Fruit fly (Drosophila melanogaster) whole organism, embryonic: ENCODE data around the gene CHES-1-like.

Source experiments
- CG11398 ChIP-seq: fragments of 200-800 bp; sonication (Bioruptor generic); optimal IDR thresholded peaks from 2 replicates; lab custom pipeline; 2016; ENCODE audit warnings: missing biosample characterization, missing genetic modification characterization
- CG12236 ChIP-seq: fragments of 200-800 bp; sonication (Bioruptor generic); optimal IDR thresholded peaks from 2 replicates; lab custom pipeline; 2016; ENCODE audit warnings: missing biosample characterization, missing genetic modification characterization
- CG13624 ChIP-seq: fragments of 200-800 bp; sonication (Bioruptor generic); optimal IDR thresholded peaks from 2 replicates; lab custom pipeline; 2016; ENCODE audit warnings: missing biosample characterization, missing genetic modification characterization
- CG13894 ChIP-seq: fragments of 200-800 bp; sonication (Bioruptor generic); optimal IDR thresholded peaks from 3 replicates; lab custom pipeline; 2018; ENCODE audit warnings: missing biosample characterization, mild to moderate bottlenecking, missing genetic modification characterization, moderate library complexity
- CG1529 ChIP-seq: fragments of 200-800 bp; sonication (Bioruptor generic); optimal IDR thresholded peaks from 3 replicates; lab custom pipeline; 2018; ENCODE audit warnings: missing biosample characterization, missing genetic modification characterization
- CG1603 ChIP-seq: fragments of 200-800 bp; sonication (Bioruptor generic); optimal IDR thresholded peaks from 2 replicates; lab custom pipeline; 2019; ENCODE audit warnings: missing biosample characterization, mild to moderate bottlenecking, missing genetic modification characterization, moderate library complexity
- CG17829 ChIP-seq: fragments of 200-800 bp; optimal IDR thresholded peaks from 2 replicates; lab custom pipeline; 2019; ENCODE audit warnings: missing biosample characterization, mild to moderate bottlenecking, missing genetic modification characterization, moderate library complexity
- CG18262 ChIP-seq: fragments of 200-800 bp; optimal IDR thresholded peaks from 3 replicates; lab custom pipeline; 2019; ENCODE audit warnings: missing biosample characterization, mild to moderate bottlenecking, missing genetic modification characterization, moderate library complexity
- CG31388 ChIP-seq: fragments of 200-800 bp; sonication (Bioruptor generic); optimal IDR thresholded peaks from 2 replicates; lab custom pipeline; 2016; ENCODE audit warnings: missing biosample characterization, missing genetic modification characterization
- CG3407 ChIP-seq: fragments of 200-800 bp; sonication (Bioruptor generic); optimal IDR thresholded peaks from 2 replicates; lab custom pipeline; 2018; ENCODE audit warnings: missing biosample characterization, mild to moderate bottlenecking, missing genetic modification characterization
- CG6854 ChIP-seq: fragments of 200-800 bp; sonication (Bioruptor generic); optimal IDR thresholded peaks from 3 replicates; lab custom pipeline; 2017; ENCODE audit warnings: missing biosample characterization, mild to moderate bottlenecking, missing genetic modification characterization
- CG7839 ChIP-seq: fragments of 200-800 bp; sonication (Bioruptor generic); optimal IDR thresholded peaks from 3 replicates; lab custom pipeline; 2018; ENCODE audit warnings: missing biosample characterization, mild to moderate bottlenecking, missing genetic modification characterization, moderate library complexity
- CG7928 ChIP-seq: fragments of 200-800 bp; sonication (Bioruptor generic); optimal IDR thresholded peaks from 2 replicates; lab custom pipeline; 2017; ENCODE audit warnings: missing biosample characterization, mild to moderate bottlenecking, missing genetic modification characterization
- CG8388 ChIP-seq: fragments of 200-800 bp; sonication (Bioruptor generic); optimal IDR thresholded peaks from 2 replicates; lab custom pipeline; 2019; ENCODE audit warnings: missing biosample characterization, mild to moderate bottlenecking, missing genetic modification characterization, moderate library complexity
- CG9817 ChIP-seq: fragments of 200-800 bp; sonication (Bioruptor generic); optimal IDR thresholded peaks from 2 replicates; lab custom pipeline; 2018; ENCODE audit warnings: missing biosample characterization, mild to moderate bottlenecking, missing genetic modification characterization, moderate library complexity
- CHES-1-like ChIP-seq: fragments of 200-800 bp; sonication (Bioruptor generic); optimal IDR thresholded peaks from 2 replicates; lab custom pipeline; 2016; ENCODE audit warnings: missing biosample characterization, missing genetic modification characterization
- D19A ChIP-seq: fragments of 200-800 bp; optimal IDR thresholded peaks from 3 replicates; lab custom pipeline; 2019; ENCODE audit warnings: missing biosample characterization, mild to moderate bottlenecking, missing genetic modification characterization, moderate library complexity
- Dek ChIP-seq: fragments of 200-800 bp; sonication (Bioruptor generic); optimal IDR thresholded peaks from 3 replicates; lab custom pipeline; 2019; ENCODE audit warnings: missing biosample characterization, mild to moderate bottlenecking, missing genetic modification characterization, moderate library complexity
- E2f1 ChIP-seq: fragments of 200-800 bp; sonication (Bioruptor generic); IDR thresholded peaks from 2 replicates; pipeline ENCODE4 v1.3.6; 2022; ENCODE audit warnings: missing biosample characterization, missing genetic modification characterization
- Gug ChIP-seq: fragments of 200-800 bp; sonication (Bioruptor generic); IDR thresholded peaks from 4 replicates; pipeline ENCODE4 v1.3.6; 2022; ENCODE audit warnings: missing biosample characterization, missing genetic modification characterization
- HLH54F ChIP-seq: fragments of 200-800 bp; sonication (Bioruptor generic); optimal IDR thresholded peaks from 3 replicates; lab custom pipeline; 2016; ENCODE audit warnings: missing biosample characterization, missing genetic modification characterization
- Myb ChIP-seq: fragments of 200-800 bp; sonication (Bioruptor generic); optimal IDR thresholded peaks from 2 replicates; lab custom pipeline; 2016; ENCODE audit warnings: missing biosample characterization, missing genetic modification characterization
- Neu2 ChIP-seq: fragments of 200-800 bp; sonication (Bioruptor generic); optimal IDR thresholded peaks from 3 replicates; lab custom pipeline; 2016; ENCODE audit warnings: missing biosample characterization, missing genetic modification characterization, borderline replicate concordance
- PHDP ChIP-seq: fragments of 200-800 bp; sonication (Bioruptor generic); optimal IDR thresholded peaks from 3 replicates; lab custom pipeline; 2018; ENCODE audit warnings: missing biosample characterization, mild to moderate bottlenecking, missing genetic modification characterization, moderate library complexity
- Sry-β ChIP-seq: fragments of 200-800 bp; sonication (Bioruptor generic); optimal IDR thresholded peaks from 2 replicates; lab custom pipeline; 2018; ENCODE audit warnings: missing biosample characterization, mild to moderate bottlenecking, missing genetic modification characterization, moderate library complexity
- TFAM ChIP-seq: fragments of 200-800 bp; sonication (Bioruptor generic); optimal IDR thresholded peaks from 2 replicates; lab custom pipeline; 2017; ENCODE audit warnings: missing biosample characterization, missing genetic modification characterization, inconsistent platforms
- Trl ChIP-seq, 3 experiments: fragments of >200 bp in 2 of 3; fragments of 200-800 bp in 1 of 3; sonication (Bioruptor generic) in 1 of 3; optimal IDR thresholded peaks; 2 replicates in 1 of 3; 3 replicates in 2 of 3; lab custom pipeline; 2016 to 2017; ENCODE audit warnings: missing biosample characterization in 1 of 3, missing genetic modification characterization in 1 of 3
- Xbp1 ChIP-seq: fragments of 200-800 bp; sonication (Bioruptor generic); optimal IDR thresholded peaks from 3 replicates; lab custom pipeline; 2016; ENCODE audit warnings: missing biosample characterization, mild to moderate bottlenecking, missing genetic modification characterization
- YL-1 ChIP-seq: fragments of 200-800 bp; sonication (Bioruptor generic); optimal IDR thresholded peaks from 3 replicates; lab custom pipeline; 2017; ENCODE audit warnings: missing biosample characterization, mild to moderate bottlenecking, missing genetic modification characterization
- al ChIP-seq: fragments of 200-800 bp; sonication (Bioruptor generic); IDR thresholded peaks from 2 replicates; pipeline ENCODE4 v1.3.6; 2022; ENCODE audit warnings: missing biosample characterization, missing genetic modification characterization
- az2 ChIP-seq: fragments of 200-800 bp; sonication (Bioruptor generic); optimal IDR thresholded peaks from 3 replicates; lab custom pipeline; 2016; ENCODE audit warnings: missing biosample characterization, missing genetic modification characterization
- chif ChIP-seq, 2 experiments: fragments of 200-800 bp; sonication (Bioruptor generic); optimal IDR thresholded peaks; 3 replicates each; lab custom pipeline; 2016; ENCODE audit warnings: missing biosample characterization in 2 of 2, missing genetic modification characterization in 2 of 2
- crc ChIP-seq: fragments of 200-800 bp; sonication (Bioruptor generic); optimal IDR thresholded peaks from 2 replicates; lab custom pipeline; 2016; ENCODE audit warnings: missing biosample characterization, missing genetic modification characterization
- crol ChIP-seq: fragments of 200-800 bp; sonication (Bioruptor generic); IDR thresholded peaks from 2 replicates; pipeline ENCODE4 v1.3.6; 2022; ENCODE audit warnings: missing biosample characterization, missing genetic modification characterization
- emc ChIP-seq: fragments of 200-800 bp; sonication (Bioruptor generic); optimal IDR thresholded peaks from 2 replicates; lab custom pipeline; 2016; ENCODE audit warnings: missing biosample characterization, missing genetic modification characterization
- fd64A ChIP-seq: fragments of 200-800 bp; sonication (Bioruptor generic); optimal IDR thresholded peaks from 3 replicates; lab custom pipeline; 2018; ENCODE audit warnings: missing biosample characterization, mild to moderate bottlenecking, missing genetic modification characterization
- hb ChIP-seq: fragments of 200-800 bp; sonication (Bioruptor generic); IDR thresholded peaks from 3 replicates; pipeline ENCODE4 v1.3.6; 2022; ENCODE audit warnings: missing biosample characterization, missing genetic modification characterization; ENCODE audit not compliant: partially characterized antibody
- inv ChIP-seq: fragments of 200-800 bp; sonication (Bioruptor generic); IDR thresholded peaks from 2 replicates; pipeline ENCODE4 v1.3.6; 2022; ENCODE audit warnings: missing biosample characterization, missing genetic modification characterization; ENCODE audit not compliant: partially characterized antibody
- pb ChIP-seq: fragments of 200-800 bp; sonication (Bioruptor generic); optimal IDR thresholded peaks from 3 replicates; lab custom pipeline; 2016; ENCODE audit warnings: missing biosample characterization, missing genetic modification characterization
- phol ChIP-seq: fragments of 200-800 bp; sonication (Bioruptor generic); optimal IDR thresholded peaks from 3 replicates; lab custom pipeline; 2018; ENCODE audit warnings: missing biosample characterization, mild to moderate bottlenecking, missing genetic modification characterization, moderate library complexity
- prd ChIP-seq, 3 experiments: fragments of >200 bp in 2 of 3; fragments of 200-800 bp in 1 of 3; sonication (Bioruptor generic) in 1 of 3; optimal IDR thresholded peaks in 2 of 3; IDR thresholded peaks in 1 of 3; 2 replicates in 2 of 3; 3 replicates in 1 of 3; pipeline versions ENCODE4 v1.3.6 to Lab custom; 2017 to 2022; ENCODE audit warnings: missing biosample characterization in 1 of 3, missing genetic modification characterization in 1 of 3
- pros ChIP-seq: fragments of 200-800 bp; sonication (Bioruptor generic); optimal IDR thresholded peaks from 3 replicates; lab custom pipeline; 2019; ENCODE audit warnings: missing biosample characterization, mild to moderate bottlenecking, missing genetic modification characterization, moderate library complexity
- pzg ChIP-seq: fragments of 200-800 bp; sonication (Bioruptor generic); optimal IDR thresholded peaks from 3 replicates; lab custom pipeline; 2018; ENCODE audit warnings: missing biosample characterization, mild to moderate bottlenecking, missing genetic modification characterization, moderate library complexity
- ro ChIP-seq: fragments of 200-800 bp; sonication (Bioruptor generic); IDR thresholded peaks from 2 replicates; pipeline ENCODE4 v1.3.6; 2022; ENCODE audit warnings: missing biosample characterization, missing genetic modification characterization
- sc ChIP-seq, 3 experiments: fragments of >200 bp in 2 of 3; fragments of 200-800 bp in 1 of 3; sonication (Bioruptor generic) in 1 of 3; optimal IDR thresholded peaks; 2 replicates in 2 of 3; 3 replicates in 1 of 3; lab custom pipeline; 2017; ENCODE audit warnings: mild to moderate bottlenecking in 1 of 3, missing biosample characterization in 1 of 3, missing genetic modification characterization in 1 of 3, missing genetic modification reagents in 1 of 3
- sd ChIP-seq: fragments of 200-800 bp; sonication (Bioruptor generic); optimal IDR thresholded peaks from 3 replicates; lab custom pipeline; 2018; ENCODE audit warnings: missing biosample characterization, mild to moderate bottlenecking, missing genetic modification characterization, moderate library complexity
- seq ChIP-seq: fragments of 200-800 bp; sonication (Bioruptor generic); IDR thresholded peaks from 2 replicates; pipeline ENCODE4 v1.3.6; 2022; ENCODE audit warnings: missing biosample characterization, missing genetic modification characterization
- wor ChIP-seq: fragments of 200-800 bp; sonication (Bioruptor generic); IDR thresholded peaks from 2 replicates; pipeline ENCODE4 v1.3.6; 2022; ENCODE audit warnings: missing biosample characterization, missing genetic modification characterization

CHES-1-like gene

DNA sequence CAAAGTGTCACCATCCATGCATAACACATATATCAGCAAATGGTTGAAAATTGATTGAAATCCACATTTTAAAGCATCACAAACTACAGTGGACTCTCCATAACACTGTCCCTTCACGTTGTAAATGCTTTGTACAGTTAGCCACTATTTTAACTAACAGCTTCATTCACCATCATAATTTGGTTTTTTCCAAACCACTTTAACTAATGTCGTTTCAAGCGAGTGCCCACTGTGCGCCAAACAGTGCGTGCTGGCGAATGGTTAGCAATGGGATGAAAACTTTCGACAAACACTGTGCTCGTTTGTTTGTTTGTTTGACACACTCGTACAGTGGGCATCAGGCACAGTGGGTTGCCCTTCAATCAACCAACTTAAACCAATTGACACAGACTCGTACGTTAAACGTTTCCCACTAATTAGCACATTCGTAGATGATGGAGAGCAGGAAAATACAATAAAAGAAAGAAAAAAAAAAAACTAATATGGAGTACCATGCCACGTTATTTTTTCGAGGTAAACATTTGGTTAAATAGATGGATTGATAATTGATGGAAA, 8.9 kb downstream of the CHES-1-like start (continued):
- TF ChIP-seq CG1603 (tag; lab: Kevin White, UChicago) (peak; percentile 97), CG13894 (tag; lab: Kevin White, UChicago) (peak; percentile 90), CG8388 (GFP tag; lab: Kevin White, UChicago) (peak; percentile 98), pzg (GFP tag; lab: Kevin White, UChicago) (peak; percentile 18), D19A (tag; lab: Kevin White, UChicago) (peak; percentile 81), pb (peak; percentile 88), CG7928 (GFP tag; lab: Kevin White, UChicago) (peak; percentile 60), Sry-β (peak; percentile 16), Neu2 (GFP tag; lab: Kevin White, UChicago) (peak; percentile 44), crc (GFP tag; lab: Kevin White, UChicago) (peak; percentile 78), hb (GFP tag; lab: Robert Waterston, UW) (no peak), fd64A (GFP tag; lab: Kevin White, UChicago) (peak; percentile 84), Dek (tag; lab: Kevin White, UChicago) (peak; percentile 90), emc (GFP tag; lab: Kevin White, UChicago) (peak; percentile 84), CG9817 (tag; lab: Kevin White, UChicago) (peak; percentile 96), Myb (GFP tag; lab: Kevin White, UChicago) (peak; percentile 82), Xbp1 (GFP tag; lab: Kevin White, UChicago) (peak; percentile 95), CG1529 (GFP tag; lab: Kevin White, UChicago) (peak; percentile 73), Gug (peak; percentile 96), CG31388 (GFP tag; lab: Kevin White, UChicago) (peak; percentile 86), az2 (GFP tag; lab: Kevin White, UChicago) (peak; percentile 93), sd (tag; lab: Kevin White, UChicago) (peak; percentile 70), ro (GFP tag; lab: Robert Waterston, UW) (peak; percentile 88), YL-1 (GFP tag; lab: Kevin White, UChicago) (peak; percentile 14), phol (peak; percentile 89), CG6854 (GFP tag; lab: Kevin White, UChicago) (peak; percentile 82), chif (GFP tag; optimal IDR thresholded peaks at IDR 0.05; lab: Kevin White, UChicago) (peak; percentile 89 to 92), HLH54F (GFP tag; lab: Kevin White, UChicago) (peak; percentile 95), crol (peak; percentile 61), wor (peak; percentile 88), PHDP (tag; lab: Kevin White, UChicago) (peak; percentile 93), CG3407 (GFP tag; lab: Kevin White, UChicago) (peak; percentile 74), CG18262 (peak; percentile 82), CG12236 (GFP tag; lab: Kevin White, UChicago) (peak; percentile 79), CG13624 (peak; percentile 94), Trl (optimal IDR thresholded peaks at IDR 0.05; lab: Kevin White, UChicago) (no peak), Trl (GFP tag; optimal IDR thresholded peaks at IDR 0.05; lab: Kevin White, UChicago) (peak; percentile 75), inv (GFP tag; lab: Robert Waterston, UW) (no peak), CG7839 (tag; lab: Kevin White, UChicago) (peak; percentile 95), CG11398 (GFP tag; lab: Kevin White, UChicago) (peak; percentile 84), sc (optimal IDR thresholded peaks at IDR 0.05; lab: Kevin White, UChicago) (no peak), sc (GFP tag; optimal IDR thresholded peaks at IDR 0.05; lab: Kevin White, UChicago) (peak; percentile 73), pros (GFP tag; lab: Kevin White, UChicago) (no peak), CG17829 (peak; percentile 87), al (peak; percentile 90), E2f1 (GFP tag; lab: Robert Waterston, UW) (peak; percentile 94), seq (GFP tag; lab: Robert Waterston, UW) (peak; percentile 86), CHES-1-like (GFP tag; lab: Kevin White, UChicago) (peak; percentile 99), TFAM (GFP tag; lab: Kevin White, UChicago) (no peak), prd (optimal IDR thresholded peaks at IDR 0.05; lab: Kevin White, UChicago) (no peak), prd (GFP tag; IDR thresholded peaks at IDR 0.05; lab: Robert Waterston, UW) (peak; percentile 96)
